Worm (Caenorhabditis elegans): ENCODE data around the gene fat-2.

ce11 chrIV:13371699-13372098, 48.0 kb downstream of the fat-2 start, which contains the start of gene Y62E10A.6:
- TF ChIP-seq unc-62 (GFP tag; optimal IDR thresholded peaks at IDR 0.05) (no peak), ztf-11 (tag; optimal IDR thresholded peaks at IDR 0.05) (no peak), fkh-8 (tag; optimal IDR thresholded peaks at IDR 0.05) (no peak), nhr-28 (tag; optimal IDR thresholded peaks at IDR 0.05) (no peak), jun-1 (tag; optimal IDR thresholded peaks at IDR 0.05) (no peak), aly-2 (tag; optimal IDR thresholded peaks at IDR 0.05) (no peak), ama-1 (optimal IDR thresholded peaks at IDR 0.05) (no peak)
